Worm (Caenorhabditis elegans): Measurements from ENCODE around the gene cest-5.1.
A peak's percentile ranks its signal among the peaks of the same experiment; 100 is the strongest.

cest-5.1 gene

ce11 chrIV:6653663-6654201 is 22.2 kb upstream of the cest-5.1 start (continued):
- TF ChIP-seq arid-1 (GFP tag; conservative IDR thresholded peaks at IDR 0.05), result no peak
- peak; percentile 50 for TF ChIP-seq nhr-28 (tag; optimal IDR thresholded peaks at IDR 0.05)
- TF ChIP-seq nhr-41 (GFP tag; IDR thresholded peaks at IDR 0.05), result no peak
- TF ChIP-seq rbr-2 (tag; optimal IDR thresholded peaks at IDR 0.05), result no peak
- no peak for TF ChIP-seq ceh-32 (tag; optimal IDR thresholded peaks at IDR 0.05; ENCODE audit: poor library complexity)
- TF ChIP-seq nhr-10 (tag; optimal IDR thresholded peaks at IDR 0.05), result no peak
- TF ChIP-seq tag-97 (GFP tag; IDR thresholded peaks at IDR 0.05), result no peak

ce11 chrIV:6652479-6653022 is 21.0 kb upstream of the cest-5.1 start:
- TF ChIP-seq lin-15B (tag; optimal IDR thresholded peaks at IDR 0.05) (no peak), nhr-28 (tag; optimal IDR thresholded peaks at IDR 0.05) (peak; percentile 20)

- TF ChIP-seq rbr-2 (tag; optimal IDR thresholded peaks at IDR 0.05) (peak; percentile 19), hlh-30 (tag; optimal IDR thresholded peaks at IDR 0.05; ENCODE audit: insufficient read depth) (no peak), lsy-2 (tag; optimal IDR thresholded peaks at IDR 0.05) (peak in 1 of 2 experiments; percentile 32)
Measured at ce11 chrIV:6648625-6649024, 17.1 kb upstream of the cest-5.1 start.

- TF ChIP-seq zfp-2 (tag; optimal IDR thresholded peaks at IDR 0.05) (no peak), T20F7.1 (GFP tag; optimal IDR thresholded peaks at IDR 0.05) (no peak), unc-130 (GFP tag; optimal IDR thresholded peaks at IDR 0.05) (no peak), egl-27 (tag; optimal IDR thresholded peaks at IDR 0.05) (no peak), daf-19 (GFP tag; conservative IDR thresholded peaks at IDR 0.05) (no peak), egl-43 (GFP tag; IDR thresholded peaks at IDR 0.05) (no peak), cey-2 (tag; optimal IDR thresholded peaks at IDR 0.05; ENCODE audit: borderline replicate concordance, insufficient read depth) (no peak), daf-8 (GFP tag; IDR thresholded peaks at IDR 0.05) (no peak), gei-8 (GFP tag; optimal IDR thresholded peaks at IDR 0.05) (no peak), ZK546.5 (tag; optimal IDR thresholded peaks at IDR 0.05) (no peak), F26F4.8 (GFP tag; conservative IDR thresholded peaks at IDR 0.05) (no peak), madf-9 (GFP tag; conservative IDR thresholded peaks at IDR 0.05) (no peak), zip-2 (tag; optimal IDR thresholded peaks at IDR 0.05) (no peak), R02D3.7 (tag; optimal IDR thresholded peaks at IDR 0.05) (no peak), lsy-2 (tag; optimal IDR thresholded peaks at IDR 0.05) (no peak)
Measured at ce11 chrIV:6646905-6647304, 15.4 kb upstream of the cest-5.1 start.

ce11 chrIV:6645867-6646655 is 14.5 kb upstream of the cest-5.1 start, which contains the start of gene hil-7:
hil-7 (plus strand) TSS chrIV:6646312.
- TF ChIP-seq hlh-30 (tag; optimal IDR thresholded peaks at IDR 0.05; ENCODE audit: insufficient read depth) (peak; percentile 81), fkh-10 (GFP tag; optimal IDR thresholded peaks at IDR 0.05) (no peak), mep-1 (tag; optimal IDR thresholded peaks at IDR 0.05) (peak; percentile 62), hlh-11 (tag; optimal IDR thresholded peaks at IDR 0.05) (peak; percentile 47), nhr-28 (tag; optimal IDR thresholded peaks at IDR 0.05) (peak; percentile 3), unc-130 (GFP tag; optimal IDR thresholded peaks at IDR 0.05) (no peak), lsy-2 (tag; optimal IDR thresholded peaks at IDR 0.05) (peak in 1 of 2 experiments; percentile 35), aha-1 (tag) (peak; percentile 19), dve-1 (tag; optimal IDR thresholded peaks at IDR 0.05; ENCODE audit: insufficient read depth) (peak; percentile 35), unc-62 (GFP tag; optimal IDR thresholded peaks at IDR 0.05 in 1 of 2) (peak in 1 of 2 experiments; percentile 70), unc-62 (tag; optimal IDR thresholded peaks at IDR 0.05) (no peak), daf-8 (GFP tag; IDR thresholded peaks at IDR 0.05) (no peak)

All from whole organism, L4 larva.